Fruit fly (Drosophila melanogaster) S2 (cell line): ENCODE data around the gene CG2972.

ENCODE experiments used
- CG8478 ChIP-seq: fragments of >200 bp; optimal IDR thresholded peaks from 2 replicates; lab custom pipeline; 2018
- CTCF ChIP-seq, 2 experiments: fragments of >200 bp; optimal IDR thresholded peaks; 2 replicates each; lab custom pipeline; 2018

DNA sequence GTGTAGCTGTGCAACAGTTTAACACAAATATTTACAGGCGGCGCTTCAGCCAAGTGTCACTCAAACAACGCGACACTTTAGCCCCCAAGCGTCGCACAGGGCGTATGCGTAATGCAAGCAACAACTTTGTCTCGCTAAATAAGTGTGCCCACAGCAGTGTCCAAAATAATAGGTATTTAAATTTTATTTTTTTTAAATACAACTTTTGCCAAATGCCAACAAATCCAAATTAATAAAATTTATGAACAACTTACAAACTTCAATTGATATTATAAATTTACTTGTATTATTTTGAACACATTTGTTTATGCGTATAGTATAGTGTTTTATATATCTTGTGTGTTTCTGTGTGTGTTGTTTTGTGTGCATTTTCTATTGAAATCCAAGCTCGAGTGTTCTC lies 25.0 kb upstream of the CG2972 start:
- no peak for TF ChIP-seq CG8478 (lab: Kevin White, UChicago)
- no peak for TF ChIP-seq CTCF (optimal IDR thresholded peaks at IDR 0.05; lab: Kevin White, UChicago)
